Worm (Caenorhabditis elegans): ENCODE measurements around the gene B0432.7.

Gene B0432.7

ce11 chrII:273872-274271 is at the start of gene B0432.7:
Gene B0432.7 (minus strand): TSS chrII:273972.
- no peak for TF ChIP-seq zag-1 (tag; optimal IDR thresholded peaks at IDR 0.05)
- no peak for TF ChIP-seq aly-2 (tag; optimal IDR thresholded peaks at IDR 0.05)
- TF ChIP-seq gmeb-1 (tag; optimal IDR thresholded peaks at IDR 0.05) = no peak
- no peak for TF ChIP-seq nhr-23 (tag; optimal IDR thresholded peaks at IDR 0.05)
- no peak for TF ChIP-seq nhr-10 (tag; optimal IDR thresholded peaks at IDR 0.05)
- TF ChIP-seq crh-2 (tag; optimal IDR thresholded peaks at IDR 0.05) = no peak

- no peak for TF ChIP-seq ceh-16 (tag; optimal IDR thresholded peaks at IDR 0.05)
- no peak for TF ChIP-seq elt-3 (tag; optimal IDR thresholded peaks at IDR 0.05)
- peak; percentile 46 for TF ChIP-seq crh-2 (tag; optimal IDR thresholded peaks at IDR 0.05)
- peak; percentile 73 for TF ChIP-seq zag-1 (tag; optimal IDR thresholded peaks at IDR 0.05)
- peak; percentile 29 for TF ChIP-seq lin-11 (tag; optimal IDR thresholded peaks at IDR 0.05)
- peak; percentile 36 for TF ChIP-seq mab-5 (tag; optimal IDR thresholded peaks at IDR 0.05)
- no peak for TF ChIP-seq skn-1 (tag; optimal IDR thresholded peaks at IDR 0.05)
- TF ChIP-seq nhr-237 (tag; optimal IDR thresholded peaks at IDR 0.05) = no peak
- TF ChIP-seq ztf-11 (tag; optimal IDR thresholded peaks at IDR 0.05) = no peak
- TF ChIP-seq nhr-6 (tag; optimal IDR thresholded peaks at IDR 0.05) = peak; percentile 26
- TF ChIP-seq alr-1 (tag; optimal IDR thresholded peaks at IDR 0.05) = no peak
- peak; percentile 78 for TF ChIP-seq C34F6.9 (tag; optimal IDR thresholded peaks at IDR 0.05)
- peak; percentile 68 for TF ChIP-seq egl-27 (tag; optimal IDR thresholded peaks at IDR 0.05)
- TF ChIP-seq lin-13 (GFP tag; optimal IDR thresholded peaks at IDR 0.05) = peak; percentile 30
- TF ChIP-seq ama-1 (optimal IDR thresholded peaks at IDR 0.05) = no peak
- TF ChIP-seq nhr-10 (tag; optimal IDR thresholded peaks at IDR 0.05) = no peak
- no peak for TF ChIP-seq ztf-1 (GFP tag; conservative IDR thresholded peaks at IDR 0.05)
- TF ChIP-seq snpc-4 (tag; optimal IDR thresholded peaks at IDR 0.05) = no peak
- TF ChIP-seq Y55F3AM.14 (GFP tag; optimal IDR thresholded peaks at IDR 0.05) = no peak
- TF ChIP-seq nhr-77 (tag; optimal IDR thresholded peaks at IDR 0.05) = no peak
- TF ChIP-seq lsy-2 (tag; optimal IDR thresholded peaks at IDR 0.05) = peak in 1 of 2 experiments; percentile 59
- TF ChIP-seq ceh-82 (tag; optimal IDR thresholded peaks at IDR 0.05) = no peak
- TF ChIP-seq R02D3.7 (tag; optimal IDR thresholded peaks at IDR 0.05) = no peak
- no peak for TF ChIP-seq nhr-12 (tag; optimal IDR thresholded peaks at IDR 0.05)
- TF ChIP-seq aly-2 (tag; optimal IDR thresholded peaks at IDR 0.05) = no peak
- TF ChIP-seq fos-1 (tag; optimal IDR thresholded peaks at IDR 0.05) = peak; percentile 42
- TF ChIP-seq ZK546.5 (tag; optimal IDR thresholded peaks at IDR 0.05) = no peak
- TF ChIP-seq unc-62 (GFP tag; optimal IDR thresholded peaks at IDR 0.05) = no peak
- no peak for TF ChIP-seq dmd-4 (tag; optimal IDR thresholded peaks at IDR 0.05)
- no peak for TF ChIP-seq peb-1 (tag; optimal IDR thresholded peaks at IDR 0.05)
- TF ChIP-seq lin-39 (tag; optimal IDR thresholded peaks at IDR 0.05) = no peak
- peak; percentile 32 for TF ChIP-seq F13H6.1 (tag; optimal IDR thresholded peaks at IDR 0.05)
- no peak for TF ChIP-seq elt-1 (tag; optimal IDR thresholded peaks at IDR 0.05)
- TF ChIP-seq nhr-129 (tag; optimal IDR thresholded peaks at IDR 0.05) = peak; percentile 88
- TF ChIP-seq nhr-21 (tag; optimal IDR thresholded peaks at IDR 0.05) = no peak
- no peak for TF ChIP-seq unc-39 (tag; optimal IDR thresholded peaks at IDR 0.05)
- peak; percentile 68 for TF ChIP-seq sem-4 (tag; optimal IDR thresholded peaks at IDR 0.05)
- TF ChIP-seq nhr-25 (tag; optimal IDR thresholded peaks at IDR 0.05) = peak; percentile 26
- no peak for TF ChIP-seq blmp-1 (tag; optimal IDR thresholded peaks at IDR 0.05; ENCODE audit: insufficient read depth)
- peak; percentile 38 for TF ChIP-seq sma-9 (GFP tag; optimal IDR thresholded peaks at IDR 0.05)
- no peak for TF ChIP-seq sma-9 (tag; optimal IDR thresholded peaks at IDR 0.05)
- TF ChIP-seq unc-55 (GFP tag; optimal IDR thresholded peaks at IDR 0.05) = peak; percentile 94
- TF ChIP-seq mdl-1 (tag; optimal IDR thresholded peaks at IDR 0.05) = no peak
- no peak for TF ChIP-seq nhr-23 (tag; optimal IDR thresholded peaks at IDR 0.05)
- TF ChIP-seq mbf-1 (tag; optimal IDR thresholded peaks at IDR 0.05) = no peak
- TF ChIP-seq ztf-4 (tag; optimal IDR thresholded peaks at IDR 0.05) = peak; percentile 14
- TF ChIP-seq nhr-11 (tag; optimal IDR thresholded peaks at IDR 0.05) = no peak
- no peak for TF ChIP-seq gmeb-1 (tag; optimal IDR thresholded peaks at IDR 0.05)
- no peak for TF ChIP-seq sma-3 (GFP tag; optimal IDR thresholded peaks at IDR 0.05)
Observed at ce11 chrII:323048-323776, 49.4 kb upstream of the B0432.7 start, which contains the start of gene K01A2.10. Gene K01A2.10 (minus strand): TSS chrII:323098.
